Worm (Caenorhabditis elegans) whole organism, mixed stage, embryonic: ENCODE measurements around the gene Y53G8AM.8.

Experiments used
- ceh-43 ChIP-seq: fragments of 200-800 bp; sonication (Bioruptor generic); optimal IDR thresholded peaks from 2 replicates; lab custom pipeline; 2018; ENCODE audit warnings: mild to moderate bottlenecking, missing genetic modification characterization, moderate library complexity, missing compliant biosample characterization
- ces-1 ChIP-seq: fragments of 150-350 bp; optimal IDR thresholded peaks from 2 replicates; lab custom pipeline; 2014; ENCODE audit warnings: missing biosample characterization, missing genetic modification reagents, missing genetic modification characterization
- drap-1 ChIP-seq: fragments of 200-800 bp; sonication (Bioruptor generic); optimal IDR thresholded peaks from 3 replicates; lab custom pipeline; 2018; ENCODE audit warnings: mild to moderate bottlenecking, missing genetic modification characterization, missing compliant biosample characterization
- elt-1 ChIP-seq: sonication (generic microtip); optimal IDR thresholded peaks from 2 replicates; lab custom pipeline; 2017; ENCODE audit warnings: missing genetic modification characterization, mild to moderate bottlenecking, missing compliant biosample characterization, antibody characterized with exemption, moderate library complexity, borderline replicate concordance; ENCODE audit not compliant: insufficient read depth
- elt-3 ChIP-seq: fragments of 150-350 bp; optimal IDR thresholded peaks from 2 replicates; lab custom pipeline; 2014; ENCODE audit warnings: missing biosample characterization, missing genetic modification characterization
- lin-13 ChIP-seq: fragments of 150-350 bp; optimal IDR thresholded peaks from 2 replicates; lab custom pipeline; 2014; ENCODE audit warnings: missing biosample characterization, missing genetic modification characterization
- lsy-2 ChIP-seq: fragments of 150-350 bp; optimal IDR thresholded peaks from 2 replicates; lab custom pipeline; 2014; ENCODE audit warnings: missing biosample characterization, missing genetic modification characterization
- nhr-12 ChIP-seq: fragments of 150-350 bp; optimal IDR thresholded peaks from 2 replicates; lab custom pipeline; 2014; ENCODE audit warnings: missing biosample characterization, missing genetic modification characterization
- nhr-2 ChIP-seq: fragments of 150-350 bp; optimal IDR thresholded peaks from 2 replicates; lab custom pipeline; 2014; ENCODE audit warnings: missing biosample characterization, missing genetic modification characterization
- nhr-237 ChIP-seq: fragments of 150-350 bp; optimal IDR thresholded peaks from 2 replicates; lab custom pipeline; 2014; ENCODE audit warnings: missing biosample characterization, missing genetic modification characterization
- nhr-28 ChIP-seq: fragments of 150-350 bp; optimal IDR thresholded peaks from 2 replicates; lab custom pipeline; 2014; ENCODE audit warnings: missing biosample characterization, missing genetic modification characterization
- snpc-4 ChIP-seq: fragments of 150-350 bp; optimal IDR thresholded peaks from 2 replicates; lab custom pipeline; 2014; ENCODE audit warnings: missing biosample characterization, missing genetic modification characterization
- ztf-11 ChIP-seq: fragments of 150-350 bp; optimal IDR thresholded peaks from 2 replicates; lab custom pipeline; 2014; ENCODE audit warnings: missing biosample characterization, missing genetic modification characterization

- no peak for TF ChIP-seq nhr-2
- no peak for TF ChIP-seq ceh-43 (GFP tag; lab: Kevin White, UChicago)
- no peak for TF ChIP-seq elt-1
- TF ChIP-seq drap-1 (GFP tag; lab: Kevin White, UChicago) = no peak
- no peak for TF ChIP-seq nhr-237
- TF ChIP-seq snpc-4 (tag; lab: Kevin White, UChicago) = no peak
- no peak for TF ChIP-seq lin-13
- TF ChIP-seq ztf-11 = no peak
- peak; percentile 93 for TF ChIP-seq ces-1 (GFP tag; lab: Kevin White, UChicago)
- TF ChIP-seq nhr-12 (tag; lab: Kevin White, UChicago) = no peak
- no peak for TF ChIP-seq nhr-28 (tag; lab: Kevin White, UChicago)
- TF ChIP-seq elt-3 = no peak
- no peak for TF ChIP-seq lsy-2 (tag; lab: Kevin White, UChicago)
These were observed 54.4 kb downstream of the Y53G8AM.8 start for ce11 chrIII:3224102-3224501.
